Fruit fly (Drosophila melanogaster): Measurements from ENCODE around the gene Sfp70A4.
A peak's percentile ranks its signal among the peaks of the same experiment; 100 is the strongest.

Gene Sfp70A4

DNA sequence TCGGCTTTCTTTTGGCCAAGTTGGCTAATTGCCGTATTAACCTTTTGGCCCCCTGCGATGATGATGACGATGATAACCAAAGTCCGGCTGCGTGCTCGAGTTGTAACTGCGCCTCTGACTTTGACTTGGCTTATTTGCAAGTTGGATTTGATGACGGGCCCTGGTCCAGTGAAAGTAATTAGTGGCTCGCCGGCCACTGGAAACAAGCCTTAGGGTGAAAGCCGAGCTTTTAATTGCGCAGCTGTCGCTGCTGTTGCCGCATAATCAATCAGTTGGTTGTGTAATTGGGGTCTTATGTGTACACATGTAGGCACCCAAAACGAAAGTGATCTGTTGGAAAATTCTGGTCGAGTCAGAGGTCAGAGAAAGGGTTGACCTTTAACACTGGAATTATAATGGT lies 42.4 kb downstream of the Sfp70A4 start:
- TF ChIP-seq Blimp-1 (GFP tag; optimal IDR thresholded peaks at IDR 0.05), result peak; percentile 19
- TF ChIP-seq achi (GFP tag; optimal IDR thresholded peaks at IDR 0.05), result no peak
- TF ChIP-seq CG16779 (tag; optimal IDR thresholded peaks at IDR 0.05), result no peak
- no peak for TF ChIP-seq CG11902 (GFP tag; optimal IDR thresholded peaks at IDR 0.05)
- TF ChIP-seq svp (GFP tag), result peak; percentile 33

DNA sequence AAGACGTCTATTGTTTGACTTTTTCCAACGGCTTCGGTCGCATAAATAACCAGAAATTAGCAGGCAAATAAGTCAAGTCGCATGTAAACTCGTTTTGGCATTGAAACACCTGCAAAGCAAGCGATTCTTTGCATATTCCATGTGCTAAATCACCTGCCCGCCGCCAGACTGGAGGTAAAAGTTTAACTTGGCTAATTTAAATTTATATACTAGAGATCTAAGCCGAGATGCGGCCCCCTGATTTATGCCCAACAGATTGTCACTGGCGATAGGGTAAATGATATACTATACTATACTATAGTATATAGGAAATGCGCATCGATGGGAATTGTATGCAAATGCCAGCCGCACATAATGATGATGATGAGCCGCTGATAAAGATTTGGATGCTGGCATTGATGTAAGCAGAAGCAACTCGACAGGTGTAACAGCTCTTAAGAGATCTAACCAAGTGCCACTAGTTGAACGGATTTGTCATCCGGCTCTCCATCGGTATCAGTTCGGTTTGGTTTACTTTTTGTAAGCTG lies 43.6 kb downstream of the Sfp70A4 start:
- peak; percentile 12 for TF ChIP-seq Eip78C (GFP tag)
- no peak for TF ChIP-seq Sox14 (GFP tag; optimal IDR thresholded peaks at IDR 0.05)

DNA sequence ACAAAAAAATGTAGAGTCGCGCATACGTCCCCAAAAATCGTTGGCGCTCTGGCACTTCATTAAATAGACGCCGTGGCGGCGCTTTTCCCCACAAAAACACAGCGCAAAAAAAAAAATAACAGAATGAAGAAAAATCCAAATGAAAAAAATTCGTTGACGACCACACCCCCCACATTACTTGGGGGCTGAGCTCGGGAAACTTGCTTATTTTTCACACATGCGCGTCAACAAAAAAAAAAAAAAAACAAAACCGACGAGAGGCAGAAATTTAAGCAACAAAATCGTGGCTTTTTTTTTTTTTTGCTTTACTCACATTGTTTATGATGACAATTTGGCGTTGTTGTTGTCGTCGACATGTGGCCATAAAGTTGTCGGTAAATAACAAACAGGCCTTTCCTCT lies 44.9 kb downstream of the Sfp70A4 start:
- TF ChIP-seq CG6276 (GFP tag; optimal IDR thresholded peaks at IDR 0.05) (peak; percentile 30), fkh (GFP tag; optimal IDR thresholded peaks at IDR 0.05) (peak; percentile 5), CG11762 (GFP tag; optimal IDR thresholded peaks at IDR 0.05; ENCODE audit: insufficient read depth) (no peak), Lpt (GFP tag; optimal IDR thresholded peaks at IDR 0.05) (peak; percentile 31), ss (GFP tag; optimal IDR thresholded peaks at IDR 0.05) (peak in 1 of 2 experiments; percentile 2), Eip78C (GFP tag) (peak; percentile 3), cyc (GFP tag; optimal IDR thresholded peaks at IDR 0.05) (no peak), CG15336 (GFP tag; IDR thresholded peaks at IDR 0.05) (peak; percentile 42; the same call in 1 of the 2 replicates), CG8119 (GFP tag; IDR thresholded peaks at IDR 0.05) (peak; percentile 50), eg (GFP tag; IDR thresholded peaks at IDR 0.05) (peak; percentile 69)

DNA sequence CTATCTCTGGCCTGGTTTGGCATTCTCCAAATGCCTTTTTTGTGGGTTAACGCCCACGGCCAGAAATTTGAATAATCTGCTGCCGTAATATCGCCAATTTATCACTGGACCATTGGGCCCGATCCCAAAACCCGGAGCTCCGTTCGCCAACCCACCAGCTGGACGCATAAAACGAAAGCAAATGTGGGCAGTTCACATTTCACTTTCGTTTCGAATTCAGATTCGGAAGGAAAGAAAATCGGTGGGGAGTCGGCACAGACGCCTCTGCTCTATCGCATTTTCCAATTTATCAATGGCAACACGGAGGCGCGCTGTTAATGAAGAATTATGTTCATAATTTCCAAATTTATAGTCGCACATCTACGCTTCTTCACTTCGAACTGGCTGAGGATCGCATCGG lies 46.6 kb downstream of the Sfp70A4 start:
- TF ChIP-seq Gug (GFP tag; IDR thresholded peaks at IDR 0.05) (no peak), Smox (GFP tag; optimal IDR thresholded peaks at IDR 0.05) (no peak), CG15336 (GFP tag; IDR thresholded peaks at IDR 0.05) (no peak), CG9139 (GFP tag; optimal IDR thresholded peaks at IDR 0.05) (no peak), dsx (GFP tag; optimal IDR thresholded peaks at IDR 0.05; ENCODE audit: poor library complexity, severe bottlenecking) (no peak), fkh (GFP tag; optimal IDR thresholded peaks at IDR 0.05) (no peak), Sox102F (GFP tag; optimal IDR thresholded peaks at IDR 0.05) (no peak), Blimp-1 (GFP tag; optimal IDR thresholded peaks at IDR 0.05) (no peak), pdm3 (GFP tag; optimal IDR thresholded peaks at IDR 0.05) (no peak)

DNA sequence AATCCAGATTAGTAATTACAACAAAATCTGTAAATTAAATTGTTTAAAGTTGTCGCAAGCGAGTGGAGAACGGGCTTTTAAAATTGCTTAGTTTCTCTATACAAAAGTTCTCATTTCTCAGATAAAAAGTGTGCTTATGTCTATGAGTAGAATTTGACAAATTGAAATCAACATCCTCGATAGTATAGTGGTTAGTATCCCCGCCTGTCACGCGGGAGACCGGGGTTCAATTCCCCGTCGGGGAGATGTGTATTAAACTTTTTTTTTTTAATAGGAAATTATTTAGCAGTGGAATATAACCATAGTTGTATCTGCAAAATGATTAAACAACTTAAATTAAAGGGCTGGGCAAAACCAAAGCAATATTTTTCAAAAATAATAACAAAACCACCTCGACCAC lies 47.3 kb downstream of the Sfp70A4 start:
- TF ChIP-seq CG34406 (GFP tag; optimal IDR thresholded peaks at IDR 0.05) (no peak), CG8632 (GFP tag; optimal IDR thresholded peaks at IDR 0.05) (no peak), spab (GFP tag; optimal IDR thresholded peaks at IDR 0.05) (no peak), Ets21C (GFP tag; optimal IDR thresholded peaks at IDR 0.05) (no peak), dac (GFP tag; optimal IDR thresholded peaks at IDR 0.05) (no peak), CG6792 (GFP tag; optimal IDR thresholded peaks at IDR 0.05) (no peak), pdm3 (GFP tag; optimal IDR thresholded peaks at IDR 0.05) (no peak), CG10669 (GFP tag; optimal IDR thresholded peaks at IDR 0.05) (no peak), dsx (GFP tag; optimal IDR thresholded peaks at IDR 0.05; ENCODE audit: poor library complexity, severe bottlenecking) (no peak)

DNA sequence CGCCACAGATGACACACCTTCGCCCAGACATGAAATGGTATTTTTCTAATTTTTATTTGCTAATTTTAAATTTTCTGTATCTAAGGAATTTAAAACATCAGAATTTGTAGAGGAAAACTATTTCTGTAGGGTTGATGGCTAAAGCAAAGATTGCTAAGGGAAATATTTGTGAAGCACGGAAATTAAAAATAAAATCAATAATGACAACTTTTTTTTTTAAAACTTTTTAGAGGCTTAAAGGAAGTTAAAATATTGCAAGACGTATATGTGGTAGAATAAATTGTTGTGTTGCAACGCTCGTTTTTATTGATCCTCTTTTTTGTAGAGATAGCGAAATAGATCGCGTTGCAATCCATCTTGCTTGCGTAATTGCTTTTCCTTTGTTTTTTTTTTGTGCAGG lies 48.1 kb downstream of the Sfp70A4 start, which contains the start of gene CG32119:
TSS of gene CG32119 (minus strand) at position 101 of the 400 bp plus-strand sequence.
- no peak for TF ChIP-seq dac (GFP tag; optimal IDR thresholded peaks at IDR 0.05)

All from whole organism, prepupa.